Worm (Caenorhabditis elegans): ENCODE results near the gene F53C3.6.

F53C3.6 gene

DNA sequence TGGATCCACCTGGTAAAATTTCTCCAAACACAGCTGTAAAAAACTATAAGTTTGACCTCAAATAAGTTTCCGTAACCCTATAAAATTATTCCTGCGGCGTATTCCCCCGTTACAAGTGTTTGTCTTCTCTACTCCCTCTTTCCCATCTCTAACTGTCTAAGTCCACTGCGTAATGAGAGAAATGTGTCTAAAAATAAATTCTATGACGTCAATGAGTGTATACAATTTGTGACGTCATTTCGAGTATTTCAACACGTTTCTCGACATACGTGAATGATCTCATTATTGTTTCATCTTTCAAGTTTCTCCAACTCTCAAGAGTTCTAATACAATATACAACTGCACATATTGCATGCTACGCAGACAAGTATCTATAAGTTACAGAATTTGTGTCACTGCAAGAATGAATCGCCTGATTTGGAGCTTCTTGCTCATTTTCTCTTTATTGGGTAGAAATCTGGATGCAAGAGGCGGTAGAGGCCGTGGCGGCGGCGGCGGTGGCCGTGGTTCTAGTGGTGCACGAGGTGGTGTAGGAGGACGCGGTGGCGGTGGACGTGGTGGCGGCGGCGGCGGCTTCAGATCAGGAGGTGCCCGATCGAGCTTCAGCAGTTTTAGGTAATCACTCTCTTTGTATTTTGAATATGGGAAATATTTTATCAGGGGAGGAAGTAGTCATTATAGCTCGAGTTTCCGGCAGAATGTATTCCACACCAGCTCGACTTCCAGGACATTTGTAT, at the start of gene F53C3.6:
Gene F53C3.6, plus strand, starts transcription at position 385 of the 737 bp plus-strand sequence.
- TF ChIP-seq F49E8.2 (tag; optimal IDR thresholded peaks at IDR 0.05; ENCODE audit: borderline replicate concordance) = no peak
- peak; percentile 38 for TF ChIP-seq mes-2 (tag; optimal IDR thresholded peaks at IDR 0.05; ENCODE audit: poor library complexity, severe bottlenecking)
- no peak for TF ChIP-seq cey-2 (tag; optimal IDR thresholded peaks at IDR 0.05; ENCODE audit: borderline replicate concordance, insufficient read depth)
- no peak for TF ChIP-seq daf-12 (tag; optimal IDR thresholded peaks at IDR 0.05)
- no peak for TF ChIP-seq ceh-32 (tag; optimal IDR thresholded peaks at IDR 0.05; ENCODE audit: poor library complexity)
- no peak for TF ChIP-seq tag-97 (GFP tag; IDR thresholded peaks at IDR 0.05)
- no peak for TF ChIP-seq zfp-3 (GFP tag; conservative IDR thresholded peaks at IDR 0.05)
- no peak for TF ChIP-seq F26F4.8 (GFP tag; conservative IDR thresholded peaks at IDR 0.05)
- TF ChIP-seq nhr-42 (GFP tag; IDR thresholded peaks at IDR 0.05) = no peak
- no peak for TF ChIP-seq arid-1 (GFP tag; conservative IDR thresholded peaks at IDR 0.05)
- no peak for TF ChIP-seq mep-1 (tag; optimal IDR thresholded peaks at IDR 0.05)
- peak; percentile 33 for TF ChIP-seq F37D6.2 (tag; optimal IDR thresholded peaks at IDR 0.05)
- no peak for TF ChIP-seq madf-5 (GFP tag; IDR thresholded peaks at IDR 0.05)
- no peak for TF ChIP-seq nhr-111 (GFP tag; optimal IDR thresholded peaks at IDR 0.05)
- TF ChIP-seq mxl-2 (GFP tag; conservative IDR thresholded peaks at IDR 0.05) = no peak
- TF ChIP-seq dpl-1 (GFP tag; optimal IDR thresholded peaks at IDR 0.05) = peak; percentile 21
- TF ChIP-seq skn-1 (tag; optimal IDR thresholded peaks at IDR 0.05) = no peak
- no peak for TF ChIP-seq Y48G9A.11 (GFP tag; IDR thresholded peaks at IDR 0.05)
- TF ChIP-seq dmd-8 (GFP tag; IDR thresholded peaks at IDR 0.05) = no peak
- TF ChIP-seq lin-15B (tag; optimal IDR thresholded peaks at IDR 0.05) = no peak
- TF ChIP-seq dve-1 (tag; optimal IDR thresholded peaks at IDR 0.05; ENCODE audit: insufficient read depth) = no peak
- TF ChIP-seq hif-1 (tag; optimal IDR thresholded peaks at IDR 0.05) = peak in 1 of 2 experiments; percentile 24
- peak; percentile 6 to 77 for TF ChIP-seq mdl-1 (tag; optimal IDR thresholded peaks at IDR 0.05)
- peak; percentile 6 for TF ChIP-seq mxl-3 (GFP tag; optimal IDR thresholded peaks at IDR 0.05)
- TF ChIP-seq attf-4 (tag; optimal IDR thresholded peaks at IDR 0.05) = no peak
- TF ChIP-seq Y75B8A.6 (GFP tag; IDR thresholded peaks at IDR 0.05) = no peak
- TF ChIP-seq dmd-9 (GFP tag; IDR thresholded peaks at IDR 0.05) = no peak
- TF ChIP-seq snpc-4 (tag; optimal IDR thresholded peaks at IDR 0.05) = no peak
- TF ChIP-seq nhr-11 (tag; optimal IDR thresholded peaks at IDR 0.05) = peak; percentile 28
- no peak for TF ChIP-seq lim-7 (GFP tag; IDR thresholded peaks at IDR 0.05)
- TF ChIP-seq duxl-1 (tag; optimal IDR thresholded peaks at IDR 0.05; ENCODE audit: poor library complexity) = no peak
- TF ChIP-seq nhr-237 (tag; optimal IDR thresholded peaks at IDR 0.05) = no peak
- no peak for TF ChIP-seq php-3 (GFP tag; IDR thresholded peaks at IDR 0.05)
- no peak for TF ChIP-seq ceh-82 (tag; optimal IDR thresholded peaks at IDR 0.05)
- no peak for TF ChIP-seq egl-43 (GFP tag; IDR thresholded peaks at IDR 0.05)
- no peak for TF ChIP-seq zip-11 (GFP tag; IDR thresholded peaks at IDR 0.05)
- TF ChIP-seq hlh-30 (tag; optimal IDR thresholded peaks at IDR 0.05; ENCODE audit: insufficient read depth) = no peak
- peak; percentile 54 for TF ChIP-seq nhr-48 (tag; optimal IDR thresholded peaks at IDR 0.05)
- TF ChIP-seq rbr-2 (tag; optimal IDR thresholded peaks at IDR 0.05) = no peak
- TF ChIP-seq pha-4 (GFP tag; IDR thresholded peaks at IDR 0.05) = no peak
- TF ChIP-seq pha-4 (tag; optimal IDR thresholded peaks at IDR 0.05) = no peak
- no peak for TF ChIP-seq ceh-62 (tag; optimal IDR thresholded peaks at IDR 0.05)
- no peak for TF ChIP-seq fos-1 (tag; optimal IDR thresholded peaks at IDR 0.05)
- TF ChIP-seq zfp-2 (tag; optimal IDR thresholded peaks at IDR 0.05) = no peak
- TF ChIP-seq hlh-11 (tag; optimal IDR thresholded peaks at IDR 0.05) = peak; percentile 70
- TF ChIP-seq lin-38 (GFP tag; IDR thresholded peaks at IDR 0.05) = no peak
- TF ChIP-seq R02D3.7 (tag; optimal IDR thresholded peaks at IDR 0.05) = no peak
- no peak for TF ChIP-seq nhr-102 (tag; optimal IDR thresholded peaks at IDR 0.05)
- TF ChIP-seq mdt-29 (GFP tag; IDR thresholded peaks at IDR 0.05) = no peak
- no peak for TF ChIP-seq aly-2 (tag; optimal IDR thresholded peaks at IDR 0.05)
